Worm (Caenorhabditis elegans) whole organism, young adult: ENCODE data around the gene lin-33.

Experiments used
- ceh-58 ChIP-seq: fragments of 200-800 bp; sonication (Bioruptor generic); IDR thresholded peaks from 2 replicates; pipeline ENCODE4 v1.3.6; 2022; ENCODE audit warnings: missing genetic modification characterization, missing compliant biosample characterization
- hsf-1 ChIP-seq: fragments of 200-800 bp; sonication (Bioruptor generic); IDR thresholded peaks from 2 replicates; pipeline ENCODE4 v1.3.6; 2022; ENCODE audit warnings: missing genetic modification reagents, missing genetic modification characterization, missing compliant biosample characterization
- mes-4 ChIP-seq: sonication (generic microtip); optimal IDR thresholded peaks from 2 replicates; lab custom pipeline; 2016; ENCODE audit warnings: missing genotype, missing genetic modification characterization, missing compliant biosample characterization

Gene lin-33

ce11 chrIV:5979818-5980217, 49.4 kb downstream of the lin-33 start (continued):
- TF ChIP-seq mes-4 (tag; lab: Kevin White, UChicago), result no peak
- TF ChIP-seq ceh-58 (GFP tag; lab: Robert Waterston, UW), result no peak
- TF ChIP-seq hsf-1 (GFP tag; lab: Robert Waterston, UW), result no peak
